Fruit fly (Drosophila melanogaster) whole organism, embryonic: ENCODE measurements around the gene CG6830.

ENCODE experiments used
- Atf6 ChIP-seq: fragments of 200-800 bp; sonication (Bioruptor generic); IDR thresholded peaks from 2 replicates; pipeline ENCODE4 v1.3.6; 2022; ENCODE audit warnings: missing biosample characterization, missing genetic modification characterization
- CG11085 ChIP-seq: fragments of 200-800 bp; sonication (Bioruptor generic); IDR thresholded peaks from 2 replicates; pipeline ENCODE4 v1.3.6; 2022; ENCODE audit warnings: missing biosample characterization, missing genetic modification characterization
- CG11504 ChIP-seq: fragments of 200-800 bp; sonication (Bioruptor generic); optimal IDR thresholded peaks from 3 replicates; lab custom pipeline; 2019; ENCODE audit warnings: missing biosample characterization, mild to moderate bottlenecking, missing genetic modification characterization, moderate library complexity
- CG1233 ChIP-seq: fragments of 200-800 bp; sonication (Bioruptor generic); optimal IDR thresholded peaks from 4 replicates; lab custom pipeline; 2018; ENCODE audit warnings: missing biosample characterization, mild to moderate bottlenecking, missing genetic modification characterization
- CG12391 ChIP-seq: fragments of 200-800 bp; sonication (Bioruptor generic); optimal IDR thresholded peaks from 3 replicates; lab custom pipeline; 2018; ENCODE audit warnings: missing biosample characterization, mild to moderate bottlenecking, missing genetic modification characterization, moderate library complexity
- CG15514 ChIP-seq: fragments of 200-800 bp; sonication (Bioruptor generic); optimal IDR thresholded peaks from 3 replicates; lab custom pipeline; 2017; ENCODE audit warnings: missing biosample characterization, missing genetic modification characterization, mild to moderate bottlenecking, moderate library complexity, missing genetic modification reagents
- CG2116 ChIP-seq: fragments of 200-800 bp; sonication (Bioruptor generic); optimal IDR thresholded peaks from 3 replicates; lab custom pipeline; 2018; ENCODE audit warnings: missing biosample characterization, mild to moderate bottlenecking, missing genetic modification characterization
- CG2120 ChIP-seq: fragments of 200-800 bp; sonication (Bioruptor generic); optimal IDR thresholded peaks from 3 replicates; lab custom pipeline; 2016; ENCODE audit warnings: missing biosample characterization, missing genetic modification characterization
- CG3163 ChIP-seq: fragments of 200-800 bp; sonication (Bioruptor generic); optimal IDR thresholded peaks from 3 replicates; lab custom pipeline; 2016; ENCODE audit warnings: missing biosample characterization, missing genetic modification characterization
- CG6791 ChIP-seq: fragments of 200-800 bp; sonication (Bioruptor generic); IDR thresholded peaks from 3 replicates; pipeline ENCODE4 v1.3.6; 2022; ENCODE audit warnings: missing biosample characterization, missing genetic modification characterization; ENCODE audit not compliant: partially characterized antibody
- CG7556 ChIP-seq: fragments of 200-800 bp; sonication (Bioruptor generic); optimal IDR thresholded peaks from 2 replicates; lab custom pipeline; 2017; ENCODE audit warnings: missing biosample characterization, mild to moderate bottlenecking, missing genetic modification characterization
- CG8478 ChIP-seq: fragments of >200 bp; optimal IDR thresholded peaks from 2 replicates; lab custom pipeline; 2018
- CG8924 ChIP-seq: fragments of 200-800 bp; optimal IDR thresholded peaks from 3 replicates; lab custom pipeline; 2019; ENCODE audit warnings: missing biosample characterization, mild to moderate bottlenecking, missing genetic modification characterization, moderate library complexity
- CG9609 ChIP-seq: fragments of 200-800 bp; sonication (Bioruptor generic); optimal IDR thresholded peaks from 3 replicates; lab custom pipeline; 2016; ENCODE audit warnings: missing biosample characterization, missing genetic modification characterization
- CTCF ChIP-seq: fragments of 200-800 bp; sonication (Bioruptor generic); optimal IDR thresholded peaks from 2 replicates; lab custom pipeline; 2017; ENCODE audit warnings: missing biosample characterization, mild to moderate bottlenecking, missing genetic modification characterization, moderate library complexity
- Chrac-16 ChIP-seq: fragments of 200-800 bp; sonication (Bioruptor generic); optimal IDR thresholded peaks from 3 replicates; lab custom pipeline; 2016; ENCODE audit warnings: missing biosample characterization, missing genetic modification characterization
- CoRest ChIP-seq: fragments of 200-800 bp; sonication (Bioruptor generic); optimal IDR thresholded peaks from 3 replicates; lab custom pipeline; 2018; ENCODE audit warnings: missing biosample characterization, mild to moderate bottlenecking, missing genetic modification characterization, moderate library complexity
- D ChIP-seq, 2 experiments: fragments of 200-800 bp in 1 of 2; fragments of >200 bp in 1 of 2; sonication (Bioruptor generic) in 1 of 2; optimal IDR thresholded peaks; 2 replicates in 1 of 2; 3 replicates in 1 of 2; lab custom pipeline; 2017; ENCODE audit warnings: mild to moderate bottlenecking in 1 of 2, missing biosample characterization in 1 of 2, missing genetic modification characterization in 1 of 2, missing genetic modification reagents in 1 of 2
- Dek ChIP-seq: fragments of 200-800 bp; sonication (Bioruptor generic); optimal IDR thresholded peaks from 3 replicates; lab custom pipeline; 2019; ENCODE audit warnings: missing biosample characterization, mild to moderate bottlenecking, missing genetic modification characterization, moderate library complexity
- Elba2 ChIP-seq: fragments of 200-800 bp; sonication (Bioruptor generic); optimal IDR thresholded peaks from 3 replicates; lab custom pipeline; 2016; ENCODE audit warnings: missing biosample characterization, missing genetic modification characterization
- Hmr ChIP-seq: fragments of 200-800 bp; sonication (Bioruptor generic); optimal IDR thresholded peaks from 3 replicates; lab custom pipeline; 2017; ENCODE audit warnings: mild to moderate bottlenecking, missing biosample characterization, missing genetic modification reagents, missing genetic modification characterization
- Hr51 ChIP-seq, 2 experiments: fragments of 200-800 bp; sonication (Bioruptor generic); optimal IDR thresholded peaks; 2 replicates in 1 of 2; 3 replicates in 1 of 2; lab custom pipeline; 2016 to 2018; ENCODE audit warnings: missing biosample characterization in 2 of 2, missing genetic modification characterization in 2 of 2, mild to moderate bottlenecking in 1 of 2, moderate library complexity in 1 of 2
- Med ChIP-seq: fragments of 200-800 bp; sonication (Bioruptor generic); peaks from one replicate; lab custom pipeline; 2016; ENCODE audit warnings: missing biosample characterization, missing genetic modification characterization, mild to moderate bottlenecking, inconsistent platforms, moderate library complexity
- Meics ChIP-seq: fragments of 200-800 bp; sonication (Bioruptor generic); optimal IDR thresholded peaks from 2 replicates; lab custom pipeline; 2017; ENCODE audit warnings: missing biosample characterization, mild to moderate bottlenecking, missing genetic modification characterization
- Nf-YB ChIP-seq: fragments of 200-800 bp; sonication (Bioruptor generic); optimal IDR thresholded peaks from 3 replicates; lab custom pipeline; 2019; ENCODE audit warnings: missing biosample characterization, mild to moderate bottlenecking, missing genetic modification characterization, moderate library complexity
- Nf-YC ChIP-seq: fragments of 200-800 bp; optimal IDR thresholded peaks from 3 replicates; lab custom pipeline; 2019; ENCODE audit warnings: missing biosample characterization, mild to moderate bottlenecking, missing genetic modification characterization, moderate library complexity
- Sox102F ChIP-seq: fragments of 200-800 bp; sonication (Bioruptor generic); optimal IDR thresholded peaks from 2 replicates; lab custom pipeline; 2018; ENCODE audit warnings: missing biosample characterization, mild to moderate bottlenecking, missing genetic modification characterization, moderate library complexity
- Trl ChIP-seq, 3 experiments: fragments of >200 bp in 2 of 3; fragments of 200-800 bp in 1 of 3; sonication (Bioruptor generic) in 1 of 3; optimal IDR thresholded peaks; 2 replicates in 1 of 3; 3 replicates in 2 of 3; lab custom pipeline; 2016 to 2017; ENCODE audit warnings: missing biosample characterization in 1 of 3, missing genetic modification characterization in 1 of 3
- crp ChIP-seq, 2 experiments: fragments of 200-800 bp; sonication (Bioruptor generic); optimal IDR thresholded peaks; 2 replicates in 1 of 2; 3 replicates in 1 of 2; lab custom pipeline; 2017; ENCODE audit warnings: missing biosample characterization in 2 of 2, missing genetic modification characterization in 2 of 2, mild to moderate bottlenecking in 1 of 2, moderate library complexity in 1 of 2
- danr ChIP-seq: fragments of 200-800 bp; sonication (Bioruptor generic); IDR thresholded peaks from 2 replicates; pipeline ENCODE4 v1.3.6; 2022; ENCODE audit warnings: missing biosample characterization, missing genetic modification characterization
- emc ChIP-seq: fragments of 200-800 bp; sonication (Bioruptor generic); optimal IDR thresholded peaks from 2 replicates; lab custom pipeline; 2016; ENCODE audit warnings: missing biosample characterization, missing genetic modification characterization
- ewg ChIP-seq: fragments of 200-800 bp; sonication (Bioruptor generic); optimal IDR thresholded peaks from 3 replicates; lab custom pipeline; 2017; ENCODE audit warnings: mild to moderate bottlenecking, missing biosample characterization, missing genetic modification reagents, missing genetic modification characterization
- gce ChIP-seq: fragments of 200-800 bp; sonication (Bioruptor generic); IDR thresholded peaks from 3 replicates; pipeline ENCODE4 v1.3.6; 2022; ENCODE audit warnings: missing biosample characterization, missing genetic modification characterization
- insv ChIP-seq, 2 experiments: fragments of 200-800 bp; sonication (Bioruptor generic); optimal IDR thresholded peaks; 3 replicates each; lab custom pipeline; 2016 to 2018; ENCODE audit warnings: missing biosample characterization in 2 of 2, missing genetic modification characterization in 2 of 2
- lab ChIP-seq: fragments of 200-800 bp; sonication (Bioruptor generic); optimal IDR thresholded peaks from 3 replicates; lab custom pipeline; 2017; ENCODE audit warnings: missing biosample characterization, missing genetic modification characterization, mild to moderate bottlenecking, moderate library complexity, missing genetic modification reagents
- lov ChIP-seq, 2 experiments: fragments of 200-800 bp in 1 of 2; fragments of >200 bp in 1 of 2; sonication (Bioruptor generic) in 1 of 2; IDR thresholded peaks in 1 of 2; optimal IDR thresholded peaks in 1 of 2; 2 replicates in 1 of 2; 3 replicates in 1 of 2; pipeline versions ENCODE4 v1.3.6 to Lab custom; 2017 to 2022; ENCODE audit warnings: missing biosample characterization in 1 of 2, missing genetic modification characterization in 1 of 2
- nerfin-1 ChIP-seq: fragments of 200-800 bp; sonication (Bioruptor generic); optimal IDR thresholded peaks from 3 replicates; lab custom pipeline; 2019; ENCODE audit warnings: missing biosample characterization, mild to moderate bottlenecking, missing genetic modification characterization, moderate library complexity
- onecut ChIP-seq: fragments of 200-800 bp; sonication (Bioruptor generic); IDR thresholded peaks from 2 replicates; pipeline ENCODE4 v1.3.6; 2022; ENCODE audit warnings: missing biosample characterization, missing genetic modification characterization
- pita ChIP-seq: fragments of 200-800 bp; sonication (Bioruptor generic); optimal IDR thresholded peaks from 2 replicates; lab custom pipeline; 2017; ENCODE audit warnings: missing biosample characterization, mild to moderate bottlenecking, missing genetic modification characterization
- row ChIP-seq: fragments of 200-800 bp; sonication (Bioruptor generic); IDR thresholded peaks from 3 replicates; pipeline ENCODE4 v1.3.6; 2022; ENCODE audit warnings: missing biosample characterization, missing genetic modification characterization
- scrt ChIP-seq: fragments of 200-800 bp; sonication (Bioruptor generic); optimal IDR thresholded peaks from 2 replicates; lab custom pipeline; 2018; ENCODE audit warnings: missing biosample characterization, mild to moderate bottlenecking, missing genetic modification characterization, moderate library complexity
- sens ChIP-seq: fragments of 200-800 bp; sonication (Bioruptor generic); peaks from one replicate; lab custom pipeline; 2016; ENCODE audit warnings: missing biosample characterization, missing genetic modification characterization
- tin ChIP-seq: fragments of 200-800 bp; sonication (Bioruptor generic); optimal IDR thresholded peaks from 3 replicates; lab custom pipeline; 2016; ENCODE audit warnings: missing biosample characterization, missing genetic modification characterization
- tll ChIP-seq, 2 experiments: fragments of 200-800 bp in 1 of 2; fragments of >200 bp in 1 of 2; sonication (Bioruptor generic) in 1 of 2; optimal IDR thresholded peaks; 2 replicates each; lab custom pipeline; 2017 to 2019; ENCODE audit warnings: missing biosample characterization in 2 of 2, missing genetic modification characterization in 2 of 2, mild to moderate bottlenecking in 1 of 2, moderate library complexity in 1 of 2

CG6830 gene

DNA sequence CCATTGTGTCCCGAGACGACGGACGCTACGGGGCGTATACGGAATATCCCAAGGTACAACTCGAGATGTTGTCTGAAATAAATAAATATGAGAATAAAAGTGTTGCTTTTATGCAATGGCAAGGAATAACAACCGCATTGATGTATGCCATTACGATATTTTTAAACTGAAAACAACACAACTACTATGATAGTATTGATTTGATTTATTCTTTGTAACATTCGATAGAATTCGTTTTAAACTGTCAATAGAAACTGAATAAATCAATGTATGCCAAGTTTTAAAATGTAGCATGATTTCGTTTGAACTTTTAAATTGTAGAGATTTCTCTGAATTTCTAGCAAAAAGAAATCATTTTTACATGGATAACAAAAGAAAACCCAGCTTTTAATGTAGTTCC, 12.1 kb upstream of the CG6830 start, which contains the start of gene CG14717:
CG14717 (plus strand) TSS at position 301 of the 400 bp plus-strand sequence.
- TF ChIP-seq onecut (GFP tag; lab: Robert Waterston, UW), result no peak
- TF ChIP-seq CG1233, result no peak
- TF ChIP-seq CG11085 (GFP tag; lab: Robert Waterston, UW), result no peak
- no peak for TF ChIP-seq emc (GFP tag; lab: Kevin White, UChicago)
- TF ChIP-seq gce (GFP tag; lab: Robert Waterston, UW), result no peak
- TF ChIP-seq lov (optimal IDR thresholded peaks at IDR 0.05; lab: Kevin White, UChicago), result no peak
- no peak for TF ChIP-seq lov (GFP tag; IDR thresholded peaks at IDR 0.05; lab: Robert Waterston, UW)
- TF ChIP-seq, all 482 proteins: peak for 0

- TF ChIP-seq ewg (GFP tag; lab: Kevin White, UChicago) (peak; percentile 40), CG3163 (peak; percentile 90), CTCF (GFP tag; lab: Kevin White, UChicago) (peak; percentile 74), pita (GFP tag; lab: Kevin White, UChicago) (peak; percentile 77), CoRest (tag; lab: Kevin White, UChicago) (peak; percentile 5), CG2120 (GFP tag; lab: Kevin White, UChicago) (no peak), D (optimal IDR thresholded peaks at IDR 0.05; lab: Kevin White, UChicago) (peak; percentile 1), D (GFP tag; optimal IDR thresholded peaks at IDR 0.05; lab: Kevin White, UChicago) (no peak), CG8478 (lab: Kevin White, UChicago) (no peak), tin (GFP tag; lab: Kevin White, UChicago) (no peak), Elba2 (GFP tag; lab: Kevin White, UChicago) (peak; percentile 98), Hr51 (GFP tag; optimal IDR thresholded peaks at IDR 0.05; lab: Kevin White, UChicago) (peak in 1 of 2 experiments; percentile 30), Trl (optimal IDR thresholded peaks at IDR 0.05; lab: Kevin White, UChicago) (peak in 1 of 2 experiments; percentile 21), Trl (GFP tag; optimal IDR thresholded peaks at IDR 0.05; lab: Kevin White, UChicago) (no peak), Sox102F (GFP tag; lab: Kevin White, UChicago) (peak; percentile 15), CG2116 (GFP tag; lab: Kevin White, UChicago) (no peak), danr (no peak), Meics (GFP tag; lab: Kevin White, UChicago) (peak; percentile 0), sens (GFP tag; lab: Kevin White, UChicago) (peak; percentile 59), Atf6 (GFP tag; lab: Robert Waterston, UW) (peak; percentile 38; the same call in 1 of the 2 replicates), Chrac-16 (GFP tag; lab: Kevin White, UChicago) (no peak), insv (GFP tag; optimal IDR thresholded peaks at IDR 0.05; lab: Kevin White, UChicago) (peak; percentile 71 to 96), Dek (tag; lab: Kevin White, UChicago) (peak; percentile 13), CG6791 (peak; percentile 36; the same call in 1 of the 3 replicates), CG15514 (GFP tag; lab: Kevin White, UChicago) (peak; percentile 13), row (peak; percentile 22; the same call in 1 of the 3 replicates), nerfin-1 (tag; lab: Kevin White, UChicago) (peak; percentile 40), lab (peak; percentile 9), Nf-YB (GFP tag; lab: Kevin White, UChicago) (peak; percentile 92), tll (GFP tag; optimal IDR thresholded peaks at IDR 0.05; lab: Kevin White, UChicago) (peak in 1 of 2 experiments; percentile 26), CG11504 (tag; lab: Kevin White, UChicago) (peak; percentile 31), CG12391 (tag; lab: Kevin White, UChicago) (peak; percentile 39), crp (GFP tag; optimal IDR thresholded peaks at IDR 0.05; lab: Kevin White, UChicago) (no peak), Nf-YC (tag; lab: Kevin White, UChicago) (peak; percentile 93), CG9609 (GFP tag; lab: Kevin White, UChicago) (no peak), Hmr (GFP tag; lab: Kevin White, UChicago) (peak; percentile 28), CG8924 (tag; lab: Kevin White, UChicago) (peak; percentile 12), scrt (peak; percentile 93), Med (peak; percentile 1), CG7556 (GFP tag; lab: Kevin White, UChicago) (peak; percentile 2)
Measured at dm6 chr3R:11694311-11695305, 10.5 kb upstream of the CG6830 start, which contains the start of gene Fer3. Gene Fer3, minus strand, starts transcription at chr3R:11694311.
